Fruit fly (Drosophila melanogaster) whole organism, embryonic: Measurements from ENCODE around the gene CG32276.

ENCODE experiments used
- Adf1 ChIP-seq: fragments of 200-800 bp; sonication (Bioruptor generic); IDR thresholded peaks from 2 replicates; pipeline ENCODE4 v1.3.6; 2022; ENCODE audit warnings: missing biosample characterization, missing genetic modification characterization
- Atf6 ChIP-seq: fragments of 200-800 bp; sonication (Bioruptor generic); IDR thresholded peaks from 2 replicates; pipeline ENCODE4 v1.3.6; 2022; ENCODE audit warnings: missing biosample characterization, missing genetic modification characterization
- Bteb2 ChIP-seq: fragments of 200-800 bp; sonication (Bioruptor generic); optimal IDR thresholded peaks from 2 replicates; lab custom pipeline; 2016; ENCODE audit warnings: missing biosample characterization, missing genetic modification characterization
- CG10959 ChIP-seq: fragments of 200-800 bp; sonication (Bioruptor generic); IDR thresholded peaks from 2 replicates; pipeline ENCODE4 v1.3.6; 2022; ENCODE audit warnings: missing biosample characterization, missing genetic modification characterization
- CG11085 ChIP-seq: fragments of 200-800 bp; sonication (Bioruptor generic); IDR thresholded peaks from 2 replicates; pipeline ENCODE4 v1.3.6; 2022; ENCODE audit warnings: missing biosample characterization, missing genetic modification characterization
- CG11093 ChIP-seq: fragments of 200-800 bp; sonication (Bioruptor generic); IDR thresholded peaks from 3 replicates; pipeline ENCODE4 v1.3.6; 2022; ENCODE audit warnings: missing biosample characterization, missing genetic modification characterization
- CG11504 ChIP-seq: fragments of 200-800 bp; sonication (Bioruptor generic); optimal IDR thresholded peaks from 3 replicates; lab custom pipeline; 2019; ENCODE audit warnings: missing biosample characterization, mild to moderate bottlenecking, missing genetic modification characterization, moderate library complexity
- CG11560 ChIP-seq: fragments of 200-800 bp; sonication (Bioruptor generic); IDR thresholded peaks from 3 replicates; pipeline ENCODE4 v1.3.6; 2022; ENCODE audit warnings: missing biosample characterization, missing genetic modification characterization
- CG12219 ChIP-seq: fragments of 200-800 bp; sonication (Bioruptor generic); optimal IDR thresholded peaks from 3 replicates; lab custom pipeline; 2018; ENCODE audit warnings: missing biosample characterization, mild to moderate bottlenecking, missing genetic modification characterization
- CG1602 ChIP-seq: fragments of 200-800 bp; sonication (Bioruptor generic); optimal IDR thresholded peaks from 3 replicates; lab custom pipeline; 2016; ENCODE audit warnings: missing biosample characterization, missing genetic modification characterization
- CG2678 ChIP-seq: fragments of 200-800 bp; sonication (Bioruptor generic); optimal IDR thresholded peaks from 3 replicates; lab custom pipeline; 2019; ENCODE audit warnings: missing biosample characterization, mild to moderate bottlenecking, missing genetic modification characterization, moderate library complexity
- CG34422 ChIP-seq: fragments of 200-800 bp; sonication (Bioruptor generic); IDR thresholded peaks from 3 replicates; pipeline ENCODE4 v1.3.6; 2022; ENCODE audit warnings: missing biosample characterization, missing genetic modification characterization
- CG4424 ChIP-seq: fragments of 200-800 bp; sonication (Bioruptor generic); optimal IDR thresholded peaks from 3 replicates; lab custom pipeline; 2016; ENCODE audit warnings: missing biosample characterization, missing genetic modification characterization
- CG4707 ChIP-seq: fragments of 200-800 bp; sonication (Bioruptor generic); optimal IDR thresholded peaks from 2 replicates; lab custom pipeline; 2018; ENCODE audit warnings: missing biosample characterization, mild to moderate bottlenecking, missing genetic modification characterization, moderate library complexity
- CG6254 ChIP-seq: fragments of 200-800 bp; sonication (Bioruptor generic); optimal IDR thresholded peaks from 3 replicates; lab custom pipeline; 2017; ENCODE audit warnings: mild to moderate bottlenecking, missing biosample characterization, missing genetic modification reagents, missing genetic modification characterization
- CG7372 ChIP-seq: fragments of 200-800 bp; sonication (Bioruptor generic); IDR thresholded peaks from 2 replicates; pipeline ENCODE4 v1.3.6; 2022; ENCODE audit warnings: missing biosample characterization, missing genetic modification characterization
- CG7963 ChIP-seq: fragments of 200-800 bp; sonication (Bioruptor generic); IDR thresholded peaks from 3 replicates; pipeline ENCODE4 v1.3.6; 2022; ENCODE audit warnings: missing biosample characterization, missing genetic modification characterization; ENCODE audit not compliant: partially characterized antibody
- CG7987 ChIP-seq: fragments of 200-800 bp; sonication (Bioruptor generic); optimal IDR thresholded peaks from 2 replicates; lab custom pipeline; 2018; ENCODE audit warnings: missing biosample characterization, mild to moderate bottlenecking, missing genetic modification characterization, moderate library complexity
- CG8281 ChIP-seq: fragments of 200-800 bp; sonication (Bioruptor generic); optimal IDR thresholded peaks from 2 replicates; lab custom pipeline; 2018; ENCODE audit warnings: missing biosample characterization, mild to moderate bottlenecking, missing genetic modification characterization, moderate library complexity
- CG9876 ChIP-seq: fragments of 200-800 bp; sonication (Bioruptor generic); optimal IDR thresholded peaks from 2 replicates; lab custom pipeline; 2016; ENCODE audit warnings: missing biosample characterization, missing genetic modification characterization
- CrebB ChIP-seq: fragments of 200-800 bp; sonication (Bioruptor generic); optimal IDR thresholded peaks from 3 replicates; lab custom pipeline; 2018; ENCODE audit warnings: missing biosample characterization, mild to moderate bottlenecking, missing genetic modification characterization
- Dbx ChIP-seq: fragments of 200-800 bp; sonication (Bioruptor generic); IDR thresholded peaks from 3 replicates; pipeline ENCODE4 v1.3.6; 2022; ENCODE audit warnings: missing biosample characterization, missing genetic modification characterization
- Dip2 ChIP-seq: fragments of 200-800 bp; sonication (Bioruptor generic); IDR thresholded peaks from 2 replicates; pipeline ENCODE4 v1.3.6; 2022; ENCODE audit warnings: missing biosample characterization, missing genetic modification characterization
- Doc3 ChIP-seq: fragments of 200-800 bp; sonication (Bioruptor generic); IDR thresholded peaks from 3 replicates; pipeline ENCODE4 v1.3.6; 2022; ENCODE audit warnings: missing biosample characterization, missing genetic modification characterization; ENCODE audit not compliant: partially characterized antibody
- Drgx ChIP-seq: fragments of 200-800 bp; sonication (Bioruptor generic); IDR thresholded peaks from 2 replicates; pipeline ENCODE4 v1.3.6; 2022; ENCODE audit warnings: missing biosample characterization, missing genetic modification characterization
- Fer1 ChIP-seq: fragments of 200-800 bp; sonication (Bioruptor generic); optimal IDR thresholded peaks from 2 replicates; lab custom pipeline; 2017; ENCODE audit warnings: missing biosample characterization, mild to moderate bottlenecking, missing genetic modification characterization
- HHEX ChIP-seq: fragments of 200-800 bp; sonication (Bioruptor generic); optimal IDR thresholded peaks from 3 replicates; lab custom pipeline; 2017; ENCODE audit warnings: missing biosample characterization, mild to moderate bottlenecking, missing genetic modification characterization, missing genetic modification reagents
- HLHmδ ChIP-seq: fragments of 200-800 bp; sonication (Bioruptor generic); optimal IDR thresholded peaks from 2 replicates; lab custom pipeline; 2018; ENCODE audit warnings: missing biosample characterization, mild to moderate bottlenecking, missing genetic modification characterization, moderate library complexity
- Max ChIP-seq: fragments of 200-800 bp; sonication (Bioruptor generic); optimal IDR thresholded peaks from 2 replicates; lab custom pipeline; 2016; ENCODE audit warnings: missing biosample characterization, mild to moderate bottlenecking, missing genetic modification characterization
- Med ChIP-seq: fragments of 200-800 bp; sonication (Bioruptor generic); peaks from one replicate; lab custom pipeline; 2016; ENCODE audit warnings: missing biosample characterization, missing genetic modification characterization, mild to moderate bottlenecking, inconsistent platforms, moderate library complexity
- NFAT ChIP-seq: fragments of 200-800 bp; sonication (Bioruptor generic); IDR thresholded peaks from 2 replicates; pipeline ENCODE4 v1.3.6; 2022; ENCODE audit warnings: missing biosample characterization, missing genetic modification characterization
- Sox100B ChIP-seq: fragments of 200-800 bp; sonication (Bioruptor generic); optimal IDR thresholded peaks from 3 replicates; lab custom pipeline; 2018; ENCODE audit warnings: missing biosample characterization, mild to moderate bottlenecking, missing genetic modification characterization
- Sox102F ChIP-seq: fragments of 200-800 bp; sonication (Bioruptor generic); optimal IDR thresholded peaks from 2 replicates; lab custom pipeline; 2018; ENCODE audit warnings: missing biosample characterization, mild to moderate bottlenecking, missing genetic modification characterization, moderate library complexity
- Spps ChIP-seq: fragments of 200-800 bp; sonication (Bioruptor generic); optimal IDR thresholded peaks from 2 replicates; lab custom pipeline; 2018; ENCODE audit warnings: missing biosample characterization, mild to moderate bottlenecking, missing genetic modification characterization
- abd-A ChIP-seq: fragments of 200-800 bp; sonication (Bioruptor generic); optimal IDR thresholded peaks from 3 replicates; lab custom pipeline; 2019; ENCODE audit warnings: missing biosample characterization, mild to moderate bottlenecking, missing genetic modification characterization, moderate library complexity
- bab2 ChIP-seq: fragments of 200-800 bp; sonication (Bioruptor generic); optimal IDR thresholded peaks from 2 replicates; lab custom pipeline; 2016; ENCODE audit warnings: missing biosample characterization, missing genetic modification characterization
- da ChIP-seq: fragments of 200-800 bp; sonication (Bioruptor generic); optimal IDR thresholded peaks from 2 replicates; lab custom pipeline; 2016; ENCODE audit warnings: missing biosample characterization, missing genetic modification characterization
- dan ChIP-seq: fragments of 200-800 bp; sonication (Bioruptor generic); IDR thresholded peaks from 2 replicates; pipeline ENCODE4 v1.3.6; 2022; ENCODE audit warnings: missing biosample characterization, missing genetic modification characterization
- dimm ChIP-seq: fragments of 200-800 bp; sonication (Bioruptor generic); IDR thresholded peaks from 2 replicates; pipeline ENCODE4 v1.3.6; 2022; ENCODE audit warnings: missing biosample characterization, missing genetic modification characterization
- ftz-f1 ChIP-seq: fragments of 200-800 bp; sonication (Bioruptor generic); optimal IDR thresholded peaks from 2 replicates; lab custom pipeline; 2016; ENCODE audit warnings: missing biosample characterization, missing genetic modification characterization
- fu2 ChIP-seq: fragments of 200-800 bp; sonication (Bioruptor generic); optimal IDR thresholded peaks from 2 replicates; lab custom pipeline; 2016; ENCODE audit warnings: missing biosample characterization, missing genetic modification characterization
- gce ChIP-seq: fragments of 200-800 bp; sonication (Bioruptor generic); IDR thresholded peaks from 3 replicates; pipeline ENCODE4 v1.3.6; 2022; ENCODE audit warnings: missing biosample characterization, missing genetic modification characterization
- inv ChIP-seq: fragments of 200-800 bp; sonication (Bioruptor generic); IDR thresholded peaks from 2 replicates; pipeline ENCODE4 v1.3.6; 2022; ENCODE audit warnings: missing biosample characterization, missing genetic modification characterization; ENCODE audit not compliant: partially characterized antibody
- kah ChIP-seq: fragments of 200-800 bp; sonication (Bioruptor generic); optimal IDR thresholded peaks from 2 replicates; lab custom pipeline; 2018; ENCODE audit warnings: missing biosample characterization, mild to moderate bottlenecking, missing genetic modification characterization
- kay ChIP-seq: fragments of 200-800 bp; sonication (Bioruptor generic); optimal IDR thresholded peaks from 2 replicates; lab custom pipeline; 2016; ENCODE audit warnings: missing biosample characterization, missing genetic modification characterization
- pros ChIP-seq: fragments of 200-800 bp; sonication (Bioruptor generic); optimal IDR thresholded peaks from 3 replicates; lab custom pipeline; 2019; ENCODE audit warnings: missing biosample characterization, mild to moderate bottlenecking, missing genetic modification characterization, moderate library complexity
- psq ChIP-seq: fragments of 200-800 bp; sonication (Bioruptor generic); optimal IDR thresholded peaks from 2 replicates; lab custom pipeline; 2017; ENCODE audit warnings: missing biosample characterization, missing genetic modification characterization
- stc ChIP-seq: fragments of 200-800 bp; sonication (Bioruptor generic); IDR thresholded peaks from 2 replicates; pipeline ENCODE4 v1.3.6; 2022; ENCODE audit warnings: missing biosample characterization, missing genetic modification characterization
- toy ChIP-seq: fragments of 200-800 bp; sonication (Bioruptor generic); IDR thresholded peaks from 2 replicates; pipeline ENCODE4 v1.3.6; 2022; ENCODE audit warnings: missing biosample characterization, missing genetic modification characterization
- unc-4 ChIP-seq: fragments of 200-800 bp; sonication (Bioruptor generic); IDR thresholded peaks from 2 replicates; pipeline ENCODE4 v1.3.6; 2022; ENCODE audit warnings: missing biosample characterization, missing genetic modification characterization; ENCODE audit not compliant: partially characterized antibody

Gene CG32276

DNA sequence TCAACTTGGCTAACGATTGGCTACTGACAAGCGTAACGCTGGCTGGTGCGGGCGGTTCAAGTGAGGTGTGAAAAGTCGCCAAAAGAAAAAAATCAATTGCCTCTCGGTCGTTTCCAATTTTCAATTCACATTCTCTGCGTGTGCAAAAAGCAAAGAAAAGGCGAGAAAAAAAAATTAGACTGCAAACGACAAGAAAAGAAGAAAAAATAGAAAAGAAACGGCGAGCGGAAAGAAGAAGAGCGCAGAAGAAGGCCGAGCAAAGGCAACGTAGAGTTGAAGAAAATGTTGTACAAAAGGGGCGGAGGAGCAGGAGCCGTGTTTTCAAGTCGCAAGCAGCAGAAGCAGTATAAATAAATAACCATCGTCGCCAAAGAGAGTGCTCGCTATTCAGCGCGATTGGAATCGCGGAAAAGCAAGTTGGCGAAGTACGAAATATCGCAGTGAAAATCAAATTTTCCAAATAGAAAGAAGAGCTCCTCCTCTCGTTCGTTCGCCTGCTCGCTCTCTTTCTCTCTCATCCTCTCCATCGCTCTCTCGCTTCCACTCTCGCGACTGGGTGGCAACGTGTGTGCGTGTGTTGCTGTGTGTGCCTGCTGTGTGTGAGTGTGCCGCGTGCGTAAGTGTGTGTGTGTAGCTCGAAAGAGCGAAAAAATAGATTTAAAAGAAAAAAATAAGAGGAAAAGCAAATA, 27.1 kb upstream of the CG32276 start (continued):
- TF ChIP-seq stc (GFP tag; lab: Robert Waterston, UW) (no peak), HHEX (GFP tag; lab: Kevin White, UChicago) (no peak), Spps (no peak), CG4424 (GFP tag; lab: Kevin White, UChicago) (no peak), CG11093 (no peak), Atf6 (GFP tag; lab: Robert Waterston, UW) (peak; percentile 50; the same call in 1 of the 2 replicates), toy (GFP tag; lab: Robert Waterston, UW) (no peak), Sox102F (GFP tag; lab: Kevin White, UChicago) (no peak), Dbx (0 out of 3 replicates have a peak, but pooled peaks have one; percentile 13), CG34422 (peak; percentile 28; the same call in 1 of the 3 replicates), Fer1 (GFP tag; lab: Kevin White, UChicago) (peak; percentile 26), CG11560 (tag; lab: Robert Waterston, UW) (no peak), unc-4 (GFP tag; lab: Robert Waterston, UW) (0 out of 2 replicates have a peak, but pooled peaks have one; percentile 21), CG12219 (GFP tag; lab: Kevin White, UChicago) (peak; percentile 57), ftz-f1 (peak; percentile 34), CG7963 (GFP tag; lab: Robert Waterston, UW) (no peak), kah (no peak), CG6254 (GFP tag; lab: Kevin White, UChicago) (peak; percentile 20), inv (GFP tag; lab: Robert Waterston, UW) (no peak), bab2 (GFP tag; lab: Kevin White, UChicago) (no peak), dan (GFP tag; lab: Robert Waterston, UW) (no peak), CrebB (tag; lab: Kevin White, UChicago) (no peak), Adf1 (GFP tag; lab: Robert Waterston, UW) (peak; percentile 32; the same call in 1 of the 2 replicates), CG2678 (tag; lab: Kevin White, UChicago) (no peak), CG11085 (GFP tag; lab: Robert Waterston, UW) (no peak), Drgx (GFP tag; lab: Robert Waterston, UW) (0 out of 2 replicates have a peak, but pooled peaks have one; percentile 11), psq (GFP tag; lab: Kevin White, UChicago) (peak; percentile 18), Sox100B (GFP tag; lab: Kevin White, UChicago) (no peak), CG10959 (GFP tag; lab: Robert Waterston, UW) (no peak), CG11504 (tag; lab: Kevin White, UChicago) (no peak), CG7372 (GFP tag; lab: Robert Waterston, UW) (no peak), HLHmδ (GFP tag; lab: Kevin White, UChicago) (peak; percentile 46), da (GFP tag; lab: Kevin White, UChicago) (no peak), gce (GFP tag; lab: Robert Waterston, UW) (no peak), fu2 (GFP tag; lab: Kevin White, UChicago) (no peak), abd-A (tag; lab: Kevin White, UChicago) (no peak), dimm (GFP tag; lab: Robert Waterston, UW) (no peak), pros (GFP tag; lab: Kevin White, UChicago) (peak; percentile 58), CG8281 (tag; lab: Kevin White, UChicago) (no peak), CG4707 (no peak), NFAT (GFP tag; lab: Robert Waterston, UW) (no peak), Med (GFP tag; lab: Kevin White, UChicago) (peak; percentile 22), Dip2 (GFP tag; lab: Robert Waterston, UW) (no peak), CG7987 (peak; percentile 54), Max (GFP tag; lab: Kevin White, UChicago) (no peak), Bteb2 (GFP tag; lab: Kevin White, UChicago) (no peak), Doc3 (GFP tag; lab: Robert Waterston, UW) (0 out of 3 replicates have a peak, but pooled peaks have one; percentile 5), CG9876 (no peak), CG1602 (GFP tag; lab: Kevin White, UChicago) (no peak), kay (GFP tag; lab: Kevin White, UChicago) (no peak)
